Fruit fly (Drosophila melanogaster): Measurements from ENCODE around the gene CG5196.

CG5196 gene

dm6 chr3R:12448889-12449314 is 40.8 kb downstream of the CG5196 start, which contains the start of gene CG18549 (continued):
- TF ChIP-seq N (GFP tag; optimal IDR thresholded peaks at IDR 0.05), result no peak
- peak; percentile 100 for TF ChIP-seq Sp1 (GFP tag; optimal IDR thresholded peaks at IDR 0.05)
- TF ChIP-seq sage (GFP tag; optimal IDR thresholded peaks at IDR 0.05), result peak; percentile 100
- no peak for TF ChIP-seq Vsx2 (GFP tag; optimal IDR thresholded peaks at IDR 0.05; ENCODE audit: partially characterized antibody)
- TF ChIP-seq Mio (GFP tag; optimal IDR thresholded peaks at IDR 0.05), result peak; percentile 95
- TF ChIP-seq h (GFP tag; optimal IDR thresholded peaks at IDR 0.05), result peak; percentile 100
- peak; percentile 99 for TF ChIP-seq Jra (GFP tag; optimal IDR thresholded peaks at IDR 0.05)

- TF ChIP-seq jim (GFP tag; optimal IDR thresholded peaks at IDR 0.05) (no peak), br (GFP tag; optimal IDR thresholded peaks at IDR 0.05) (no peak), Myc (optimal IDR thresholded peaks at IDR 0.05) (no peak), dsf (GFP tag; optimal IDR thresholded peaks at IDR 0.05; ENCODE audit: borderline replicate concordance) (no peak), Vsx2 (GFP tag; optimal IDR thresholded peaks at IDR 0.05; ENCODE audit: partially characterized antibody) (no peak), sv (GFP tag; optimal IDR thresholded peaks at IDR 0.05) (no peak), Jra (GFP tag; optimal IDR thresholded peaks at IDR 0.05) (no peak), rgr (GFP tag; optimal IDR thresholded peaks at IDR 0.05) (no peak), HLH106 (tag; optimal IDR thresholded peaks at IDR 0.05) (no peak), N (GFP tag; optimal IDR thresholded peaks at IDR 0.05) (no peak), Dfd (GFP tag; optimal IDR thresholded peaks at IDR 0.05) (no peak), CG9705 (GFP tag; optimal IDR thresholded peaks at IDR 0.05) (no peak), OdsH (GFP tag; optimal IDR thresholded peaks at IDR 0.05) (no peak), psq (GFP tag; optimal IDR thresholded peaks at IDR 0.05) (no peak), Mio (GFP tag; optimal IDR thresholded peaks at IDR 0.05) (no peak), CrebA (GFP tag; optimal IDR thresholded peaks at IDR 0.05; ENCODE audit: borderline replicate concordance) (no peak), pan (optimal IDR thresholded peaks at IDR 0.05) (no peak), Dif (GFP tag; optimal IDR thresholded peaks at IDR 0.05; ENCODE audit: partially characterized antibody) (no peak), dmrt93B (GFP tag; optimal IDR thresholded peaks at IDR 0.05) (no peak)
Observed at dm6 chr3R:12449617-12450242, 41.6 kb downstream of the CG5196 start.

- TF ChIP-seq tai (GFP tag; optimal IDR thresholded peaks at IDR 0.05) (no peak), Rel (GFP tag; optimal IDR thresholded peaks at IDR 0.05) (no peak), Rel (tag; optimal IDR thresholded peaks at IDR 0.05) (peak; percentile 46)
Observed at dm6 chr3R:12450713-12451259, 42.7 kb downstream of the CG5196 start.

- TF ChIP-seq pan (optimal IDR thresholded peaks at IDR 0.05) (no peak), Sp1 (GFP tag; optimal IDR thresholded peaks at IDR 0.05) (no peak), ey (GFP tag; optimal IDR thresholded peaks at IDR 0.05) (no peak)
Observed at dm6 chr3R:12451376-12451775, 43.3 kb downstream of the CG5196 start.

dm6 chr3R:12451888-12452514 is 43.9 kb downstream of the CG5196 start, which contains the start of gene CG5509:
TSS of gene CG5509 (plus strand) at chr3R:12452464.
- TF ChIP-seq Dfd (GFP tag; optimal IDR thresholded peaks at IDR 0.05) (no peak), tai (GFP tag; optimal IDR thresholded peaks at IDR 0.05) (no peak), dl (GFP tag; optimal IDR thresholded peaks at IDR 0.05; ENCODE audit: insufficient read depth in 1 of 2, partially characterized antibody in 2 of 2) (no peak), br (GFP tag; optimal IDR thresholded peaks at IDR 0.05) (no peak), Hr78 (GFP tag; optimal IDR thresholded peaks at IDR 0.05) (no peak), OdsH (GFP tag; optimal IDR thresholded peaks at IDR 0.05) (no peak), woc (GFP tag; optimal IDR thresholded peaks at IDR 0.05) (no peak), Myc (optimal IDR thresholded peaks at IDR 0.05) (no peak), N (GFP tag; optimal IDR thresholded peaks at IDR 0.05) (no peak), lola (GFP tag; optimal IDR thresholded peaks at IDR 0.05) (no peak)
